Worm (Caenorhabditis elegans): ENCODE results near the gene T23B12.6.

DNA sequence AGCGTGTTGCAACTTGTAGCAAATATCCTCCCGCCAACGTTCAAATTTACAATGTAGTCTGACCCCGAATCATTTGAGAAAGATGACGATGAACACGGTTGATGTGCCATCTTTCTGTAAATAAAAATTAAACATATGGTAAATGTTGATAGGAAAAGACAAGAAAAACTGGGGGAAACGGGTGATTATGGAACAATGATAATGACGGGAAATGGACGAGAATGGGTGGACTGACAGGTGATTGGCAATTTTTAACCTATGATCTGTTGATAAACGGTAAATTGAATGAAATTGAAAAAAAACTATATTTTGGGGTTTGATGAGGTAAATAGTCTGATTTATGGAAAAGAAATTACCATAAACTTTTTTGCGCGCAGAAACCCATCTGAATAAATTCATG, at the start of gene T23B12.6:
- no peak for TF ChIP-seq ztf-11 (tag; optimal IDR thresholded peaks at IDR 0.05)
- TF ChIP-seq ama-1 (optimal IDR thresholded peaks at IDR 0.05), result no peak
- TF ChIP-seq elt-3 (tag; optimal IDR thresholded peaks at IDR 0.05), result no peak
- TF ChIP-seq nhr-77 (tag; optimal IDR thresholded peaks at IDR 0.05), result no peak

Data from whole organism, L2 larva.